Fruit fly (Drosophila melanogaster): ENCODE measurements around the gene fbp.

fbp gene

dm6 chr2L:19764581-19765136 is 723 bp upstream of the fbp start:
- TF ChIP-seq vri (GFP tag; optimal IDR thresholded peaks at IDR 0.05) = peak; percentile 23
- TF ChIP-seq CG6276 (GFP tag; optimal IDR thresholded peaks at IDR 0.05) = peak; percentile 70
- TF ChIP-seq Eip78C (GFP tag) = peak; percentile 41
- TF ChIP-seq ss (GFP tag; optimal IDR thresholded peaks at IDR 0.05) = no peak
- peak; percentile 39 for TF ChIP-seq CG8632 (GFP tag; optimal IDR thresholded peaks at IDR 0.05)
- TF ChIP-seq CG15336 (GFP tag; IDR thresholded peaks at IDR 0.05) = 0 out of 2 replicates have a peak, but pooled peaks have one; percentile 2
- no peak for TF ChIP-seq esn (GFP tag; optimal IDR thresholded peaks at IDR 0.05)
- TF ChIP-seq spab (GFP tag; optimal IDR thresholded peaks at IDR 0.05) = no peak
- TF ChIP-seq CG8319 (GFP tag; optimal IDR thresholded peaks at IDR 0.05) = no peak
- TF ChIP-seq Eip75B (GFP tag; optimal IDR thresholded peaks at IDR 0.05) = no peak
- peak in 1 of 2 experiments; percentile 86 for TF ChIP-seq salr (GFP tag; optimal IDR thresholded peaks at IDR 0.05)
- no peak for TF ChIP-seq CG6854 (GFP tag; optimal IDR thresholded peaks at IDR 0.05)
- TF ChIP-seq Sox15 (GFP tag; optimal IDR thresholded peaks at IDR 0.05) = no peak

dm6 chr2L:19763446-19763772 is 527 bp downstream of the fbp start:
- TF ChIP-seq net (GFP tag; optimal IDR thresholded peaks at IDR 0.05) (no peak), CG34406 (GFP tag; optimal IDR thresholded peaks at IDR 0.05) (no peak), Gug (GFP tag; IDR thresholded peaks at IDR 0.05) (no peak), acj6 (GFP tag; optimal IDR thresholded peaks at IDR 0.05) (no peak), Eip78C (GFP tag) (peak; percentile 27), svp (GFP tag) (peak; percentile 91), CG16779 (tag; optimal IDR thresholded peaks at IDR 0.05) (no peak)

dm6 chr2L:19758511-19759128 is 5.3 kb downstream of the fbp start, which contains the start of the genes CG10628 and Dus3:
Gene CG10628 (minus strand): TSS chr2L:19758615.
Gene Dus3 (plus strand): TSS chr2L:19758879.
- TF ChIP-seq CG1621 (tag; optimal IDR thresholded peaks at IDR 0.05) (peak; percentile 81), dsx (GFP tag; optimal IDR thresholded peaks at IDR 0.05; ENCODE audit: poor library complexity, severe bottlenecking) (no peak), Sox102F (GFP tag; optimal IDR thresholded peaks at IDR 0.05) (peak; percentile 76), CG6808 (GFP tag; optimal IDR thresholded peaks at IDR 0.05) (peak; percentile 71), pdm3 (GFP tag; optimal IDR thresholded peaks at IDR 0.05) (no peak), Eip78C (GFP tag) (peak; percentile 92), Gug (GFP tag; IDR thresholded peaks at IDR 0.05) (peak; percentile 92), achi (GFP tag; optimal IDR thresholded peaks at IDR 0.05) (peak; percentile 87), Eip93F (GFP tag; optimal IDR thresholded peaks at IDR 0.05) (peak; percentile 62), net (GFP tag; optimal IDR thresholded peaks at IDR 0.05) (peak; percentile 85), CG10669 (GFP tag; optimal IDR thresholded peaks at IDR 0.05) (peak; percentile 83), spab (GFP tag; optimal IDR thresholded peaks at IDR 0.05) (peak; percentile 69), CG6163 (GFP tag; IDR thresholded peaks at IDR 0.05) (peak; percentile 92), lz (GFP tag; optimal IDR thresholded peaks at IDR 0.05) (peak; percentile 93), Sox15 (GFP tag; optimal IDR thresholded peaks at IDR 0.05) (peak; percentile 80), vri (GFP tag; optimal IDR thresholded peaks at IDR 0.05) (peak; percentile 66), CG11294 (GFP tag; IDR thresholded peaks at IDR 0.05) (peak; percentile 82), salr (GFP tag; optimal IDR thresholded peaks at IDR 0.05) (peak in 1 of 2 experiments; percentile 76), CG6792 (GFP tag; optimal IDR thresholded peaks at IDR 0.05) (peak; percentile 83), fd59A (GFP tag; optimal IDR thresholded peaks at IDR 0.05) (peak; percentile 69), CG34406 (GFP tag; optimal IDR thresholded peaks at IDR 0.05) (peak; percentile 82), Hr39 (GFP tag; optimal IDR thresholded peaks at IDR 0.05) (peak; percentile 93), Eip75B (GFP tag; optimal IDR thresholded peaks at IDR 0.05) (peak; percentile 92), fkh (GFP tag; optimal IDR thresholded peaks at IDR 0.05) (peak; percentile 63), cyc (GFP tag; optimal IDR thresholded peaks at IDR 0.05) (peak; percentile 90), CG4318 (GFP tag; optimal IDR thresholded peaks at IDR 0.05) (no peak), Ets96B (tag; optimal IDR thresholded peaks at IDR 0.05) (peak; percentile 86), svp (GFP tag) (peak; percentile 91), CG16779 (tag; optimal IDR thresholded peaks at IDR 0.05) (peak; percentile 59), esn (GFP tag; optimal IDR thresholded peaks at IDR 0.05) (peak; percentile 93), CG10631 (GFP tag; optimal IDR thresholded peaks at IDR 0.05) (no peak), ss (GFP tag; optimal IDR thresholded peaks at IDR 0.05) (peak in 1 of 2 experiments; percentile 80), CG15336 (GFP tag; IDR thresholded peaks at IDR 0.05) (peak; percentile 85), dac (GFP tag; optimal IDR thresholded peaks at IDR 0.05) (peak; percentile 87), CG31627 (GFP tag; optimal IDR thresholded peaks at IDR 0.05) (peak; percentile 91), Ets21C (GFP tag; optimal IDR thresholded peaks at IDR 0.05) (no peak), CG6276 (GFP tag; optimal IDR thresholded peaks at IDR 0.05) (peak; percentile 58), CG9139 (GFP tag; optimal IDR thresholded peaks at IDR 0.05) (peak; percentile 15), CG32006 (GFP tag; optimal IDR thresholded peaks at IDR 0.05) (peak; percentile 88), Blimp-1 (GFP tag; optimal IDR thresholded peaks at IDR 0.05) (peak; percentile 55)
